Fruit fly (Drosophila melanogaster): ENCODE measurements around the gene ArgRS.

ArgRS gene

dm6 chrX:15857601-15858284 lies 13.8 kb upstream of the ArgRS start, which contains the start of the genes CG46440 and Myb:
Gene CG46440, minus strand, starts transcription at chrX:15857823.
Gene Myb, minus strand, starts transcription at chrX:15857823.
- TF ChIP-seq lz (GFP tag; optimal IDR thresholded peaks at IDR 0.05) (peak; percentile 1), topi (GFP tag; optimal IDR thresholded peaks at IDR 0.05) (peak; percentile 7), CG15336 (GFP tag; IDR thresholded peaks at IDR 0.05) (0 out of 2 replicates have a peak, but pooled peaks have one; percentile 20), CG9139 (GFP tag; optimal IDR thresholded peaks at IDR 0.05) (no peak), Eip78C (GFP tag) (peak; percentile 1), dsx (GFP tag; optimal IDR thresholded peaks at IDR 0.05; ENCODE audit: poor library complexity, severe bottlenecking) (peak; percentile 18), svp (GFP tag) (peak; percentile 5), CG11762 (GFP tag; optimal IDR thresholded peaks at IDR 0.05; ENCODE audit: insufficient read depth) (no peak)

- TF ChIP-seq Lpt (GFP tag; optimal IDR thresholded peaks at IDR 0.05) (no peak), Eip78C (GFP tag) (peak; percentile 82), esn (GFP tag; optimal IDR thresholded peaks at IDR 0.05) (peak; percentile 34), CG15336 (GFP tag; IDR thresholded peaks at IDR 0.05) (peak; percentile 11; the same call in 1 of the 2 replicates), vri (GFP tag; optimal IDR thresholded peaks at IDR 0.05) (peak; percentile 59), fkh (GFP tag; optimal IDR thresholded peaks at IDR 0.05) (peak; percentile 59), svp (GFP tag) (peak; percentile 89), CG3032 (tag; optimal IDR thresholded peaks at IDR 0.05) (no peak), Eip93F (GFP tag; optimal IDR thresholded peaks at IDR 0.05) (peak; percentile 66), Eip75B (GFP tag; optimal IDR thresholded peaks at IDR 0.05) (peak; percentile 16), topi (GFP tag; optimal IDR thresholded peaks at IDR 0.05) (peak; percentile 1), pdm3 (GFP tag; optimal IDR thresholded peaks at IDR 0.05) (no peak), ss (GFP tag; optimal IDR thresholded peaks at IDR 0.05) (peak in 1 of 2 experiments; percentile 48), fd85E (GFP tag; optimal IDR thresholded peaks at IDR 0.05) (peak; percentile 19)
Observed at dm6 chrX:15852815-15853542, 9.0 kb upstream of the ArgRS start, which contains the start of the genes UBL3 and CG15914. Gene UBL3, minus strand, starts transcription at chrX:15853175. Gene CG15914, plus strand, starts transcription at chrX:15853421.

- TF ChIP-seq fd59A (GFP tag; optimal IDR thresholded peaks at IDR 0.05) (no peak), fd85E (GFP tag; optimal IDR thresholded peaks at IDR 0.05) (no peak), Eip78C (GFP tag) (peak; percentile 31), CG10669 (GFP tag; optimal IDR thresholded peaks at IDR 0.05) (no peak), ss (GFP tag; optimal IDR thresholded peaks at IDR 0.05) (no peak), CG10631 (GFP tag; optimal IDR thresholded peaks at IDR 0.05) (no peak), eg (GFP tag; IDR thresholded peaks at IDR 0.05) (no peak), CG4318 (GFP tag; optimal IDR thresholded peaks at IDR 0.05) (no peak), salr (GFP tag; optimal IDR thresholded peaks at IDR 0.05) (no peak), CG11762 (GFP tag; optimal IDR thresholded peaks at IDR 0.05; ENCODE audit: insufficient read depth) (no peak), Lpt (GFP tag; optimal IDR thresholded peaks at IDR 0.05) (no peak), vri (GFP tag; optimal IDR thresholded peaks at IDR 0.05) (peak; percentile 77), dac (GFP tag; optimal IDR thresholded peaks at IDR 0.05) (no peak), CG6276 (GFP tag; optimal IDR thresholded peaks at IDR 0.05) (no peak), CG11902 (GFP tag; optimal IDR thresholded peaks at IDR 0.05) (no peak), CG6808 (GFP tag; optimal IDR thresholded peaks at IDR 0.05) (no peak), CG3919 (GFP tag; optimal IDR thresholded peaks at IDR 0.05) (no peak), CG7368 (GFP tag; optimal IDR thresholded peaks at IDR 0.05) (no peak), net (GFP tag; optimal IDR thresholded peaks at IDR 0.05) (no peak), Blimp-1 (GFP tag; optimal IDR thresholded peaks at IDR 0.05) (no peak), svp (GFP tag) (peak; percentile 6), Sox15 (GFP tag; optimal IDR thresholded peaks at IDR 0.05) (no peak), Sox102F (GFP tag; optimal IDR thresholded peaks at IDR 0.05) (no peak), CG16779 (tag; optimal IDR thresholded peaks at IDR 0.05) (no peak)
Observed at dm6 chrX:15849021-15849420, 5.1 kb upstream of the ArgRS start, which contains the start of gene sun. Gene sun, minus strand, starts transcription at chrX:15849258.
